Worm (Caenorhabditis elegans) whole organism, L4 larva: Measurements from ENCODE around the gene best-24.

Experiments used
- D1046.2 ChIP-seq: fragments of 200-800 bp; sonication (Bioruptor generic); IDR thresholded peaks from 2 replicates; pipeline ENCODE4 v1.3.6; 2022; ENCODE audit warnings: missing genetic modification characterization, missing compliant biosample characterization
- F26F4.8 ChIP-seq: fragments of 200-800 bp; sonication (Bioruptor generic); conservative IDR thresholded peaks from 2 replicates; pipeline ENCODE4 v1.3.6; 2022; ENCODE audit warnings: missing genetic modification characterization, missing compliant biosample characterization
- R02D3.7 ChIP-seq: fragments of 150-350 bp; sonication (generic microtip); optimal IDR thresholded peaks from 3 replicates; lab custom pipeline; 2014; ENCODE audit warnings: missing biosample characterization, missing genetic modification characterization
- T26A8.4 ChIP-seq: fragments of 200-800 bp; sonication (Bioruptor generic); IDR thresholded peaks from 2 replicates; pipeline ENCODE4 v1.3.6; 2022; ENCODE audit warnings: missing genetic modification characterization, missing compliant biosample characterization
- Y5F2A.4 ChIP-seq: fragments of 200-800 bp; sonication (Bioruptor generic); optimal IDR thresholded peaks from 2 replicates; lab custom pipeline; 2018; ENCODE audit warnings: mild to moderate bottlenecking, missing genetic modification characterization, missing compliant biosample characterization
- Y75B8A.6 ChIP-seq: fragments of 200-800 bp; sonication (Bioruptor generic); IDR thresholded peaks from 2 replicates; pipeline ENCODE4 v1.3.6; 2022; ENCODE audit warnings: missing genetic modification reagents, missing genetic modification characterization, missing compliant biosample characterization
- ZK546.5 ChIP-seq, 2 experiments: sonication (generic microtip); optimal IDR thresholded peaks; 2 replicates each; lab custom pipeline; 2017; ENCODE audit warnings: missing biosample characterization in 2 of 2, missing genetic modification characterization in 2 of 2
- arid-1 ChIP-seq: fragments of 200-800 bp; sonication (Bioruptor generic); conservative IDR thresholded peaks from 2 replicates; pipeline ENCODE4 v1.3.6; 2022; ENCODE audit warnings: missing genetic modification reagents, missing genetic modification characterization, missing compliant biosample characterization
- attf-4 ChIP-seq: sonication (generic microtip); optimal IDR thresholded peaks from 3 replicates; lab custom pipeline; 2017; ENCODE audit warnings: missing biosample characterization, missing genetic modification characterization
- ceh-32 ChIP-seq: sonication (generic microtip); optimal IDR thresholded peaks from 2 replicates; lab custom pipeline; 2016; ENCODE audit warnings: mild to moderate bottlenecking, missing genetic modification characterization, missing compliant biosample characterization; ENCODE audit not compliant: poor library complexity
- ceh-44 ChIP-seq: fragments of 200-800 bp; sonication (Bioruptor generic); IDR thresholded peaks from 2 replicates; pipeline ENCODE4 v1.3.6; 2022; ENCODE audit warnings: missing genetic modification reagents, missing genetic modification characterization, missing compliant biosample characterization
- ces-1 ChIP-seq: fragments of 150-350 bp; sonication (generic microtip); optimal IDR thresholded peaks from 4 replicates; lab custom pipeline; 2014; ENCODE audit warnings: missing biosample characterization, missing genetic modification reagents, missing genetic modification characterization
- ctbp-1 ChIP-seq: fragments of 200-800 bp; sonication (Bioruptor generic); IDR thresholded peaks from 2 replicates; pipeline ENCODE4 v1.3.6; 2022; ENCODE audit warnings: missing genetic modification reagents, missing genetic modification characterization, missing compliant biosample characterization
- daf-16 ChIP-seq, 3 experiments: sonication (generic microtip); optimal IDR thresholded peaks; 2 replicates each; lab custom pipeline; 2016 to 2017; ENCODE audit warnings: missing genetic modification characterization in 3 of 3, missing genetic modification reagents in 3 of 3, mild to moderate bottlenecking in 2 of 3, missing compliant biosample characterization in 2 of 3, missing biosample characterization in 1 of 3, moderate library complexity in 1 of 3
- daf-8 ChIP-seq: fragments of 200-800 bp; sonication (Bioruptor generic); IDR thresholded peaks from 2 replicates; pipeline ENCODE4 v1.3.6; 2022; ENCODE audit warnings: missing genetic modification characterization, missing compliant biosample characterization
- dmd-6 ChIP-seq: fragments of 200-800 bp; sonication (Bioruptor generic); IDR thresholded peaks from 2 replicates; pipeline ENCODE4 v1.3.6; 2022; ENCODE audit warnings: missing genetic modification reagents, missing genetic modification characterization, missing compliant biosample characterization
- dmd-8 ChIP-seq: fragments of 200-800 bp; sonication (Bioruptor generic); IDR thresholded peaks from 2 replicates; pipeline ENCODE4 v1.3.6; 2022; ENCODE audit warnings: missing genetic modification characterization, missing compliant biosample characterization
- egl-27 ChIP-seq: sonication (generic microtip); optimal IDR thresholded peaks from 3 replicates; lab custom pipeline; 2017; ENCODE audit warnings: missing biosample characterization, missing genetic modification reagents, missing genetic modification characterization
- hif-1 ChIP-seq, 2 experiments: sonication (generic microtip); optimal IDR thresholded peaks; 2 replicates each; lab custom pipeline; 2016 to 2017; ENCODE audit warnings: missing compliant biosample characterization in 2 of 2, missing genetic modification characterization in 2 of 2, missing genetic modification reagents in 2 of 2, missing genotype in 2 of 2, mild to moderate bottlenecking in 1 of 2
- lin-29 ChIP-seq: fragments of 200-800 bp; sonication (Bioruptor generic); IDR thresholded peaks from 2 replicates; pipeline ENCODE4 v1.3.6; 2022; ENCODE audit warnings: missing genetic modification reagents, missing genetic modification characterization, missing compliant biosample characterization
- lin-38 ChIP-seq: fragments of 200-800 bp; sonication (Bioruptor generic); IDR thresholded peaks from 2 replicates; pipeline ENCODE4 v1.3.6; 2022; ENCODE audit warnings: missing genetic modification reagents, missing genetic modification characterization, missing compliant biosample characterization
- lsy-2 ChIP-seq, 2 experiments: fragments of 150-350 bp in 1 of 2; sonication (generic microtip) in 1 of 2; optimal IDR thresholded peaks; 2 replicates each; lab custom pipeline; 2014 to 2017; ENCODE audit warnings: missing biosample characterization in 2 of 2, missing genetic modification characterization in 2 of 2
- madf-5 ChIP-seq, 2 experiments: fragments of 200-800 bp; sonication (Bioruptor generic); IDR thresholded peaks; 2 replicates each; pipeline ENCODE4 v1.3.6; 2022; ENCODE audit warnings: missing compliant biosample characterization in 2 of 2, missing genetic modification characterization in 2 of 2
- mdl-1 ChIP-seq, 2 experiments: fragments of 150-350 bp in 1 of 2; sonication (generic microtip) in 1 of 2; optimal IDR thresholded peaks; 2 replicates each; lab custom pipeline; 2014 to 2017; ENCODE audit warnings: missing biosample characterization in 2 of 2, missing genetic modification characterization in 2 of 2
- mep-1 ChIP-seq: fragments of 150-350 bp; sonication (generic microtip); optimal IDR thresholded peaks from 3 replicates; lab custom pipeline; 2014; ENCODE audit warnings: missing biosample characterization, missing genetic modification characterization
- mxl-2 ChIP-seq: fragments of 200-800 bp; sonication (Bioruptor generic); conservative IDR thresholded peaks from 2 replicates; pipeline ENCODE4 v1.3.6; 2022; ENCODE audit warnings: missing genetic modification reagents, missing genetic modification characterization, missing compliant biosample characterization
- mxl-3 ChIP-seq: fragments of 200-800 bp; sonication (Bioruptor generic); optimal IDR thresholded peaks from 2 replicates; lab custom pipeline; 2018; ENCODE audit warnings: mild to moderate bottlenecking, missing genetic modification characterization, missing compliant biosample characterization
- nhr-102 ChIP-seq: sonication (generic microtip); optimal IDR thresholded peaks from 2 replicates; lab custom pipeline; 2016; ENCODE audit warnings: mild to moderate bottlenecking, missing genetic modification characterization, moderate library complexity, missing compliant biosample characterization
- nhr-11 ChIP-seq: fragments of 150-350 bp; optimal IDR thresholded peaks from 2 replicates; lab custom pipeline; 2014; ENCODE audit warnings: missing biosample characterization, missing genetic modification characterization
- nhr-111 ChIP-seq: fragments of 200-800 bp; sonication (Bioruptor generic); optimal IDR thresholded peaks from 2 replicates; lab custom pipeline; 2018; ENCODE audit warnings: mild to moderate bottlenecking, missing genetic modification characterization, missing compliant biosample characterization
- nhr-237 ChIP-seq: sonication (generic microtip); optimal IDR thresholded peaks from 2 replicates; lab custom pipeline; 2017; ENCODE audit warnings: missing biosample characterization, missing genetic modification characterization
- nhr-25 ChIP-seq: sonication (generic microtip); optimal IDR thresholded peaks from 2 replicates; lab custom pipeline; 2017; ENCODE audit warnings: missing genetic modification characterization, mild to moderate bottlenecking, missing compliant biosample characterization, antibody characterized with exemption, moderate library complexity, borderline replicate concordance; ENCODE audit not compliant: insufficient read depth
- nhr-28 ChIP-seq: fragments of 150-350 bp; optimal IDR thresholded peaks from 2 replicates; lab custom pipeline; 2014; ENCODE audit warnings: missing biosample characterization, missing genetic modification characterization
- nhr-48 ChIP-seq: sonication (generic microtip); optimal IDR thresholded peaks from 2 replicates; lab custom pipeline; 2016; ENCODE audit warnings: mild to moderate bottlenecking, missing genetic modification characterization, missing compliant biosample characterization
- nhr-6 ChIP-seq: fragments of 150-350 bp; optimal IDR thresholded peaks from 2 replicates; lab custom pipeline; 2014; ENCODE audit warnings: missing biosample characterization, missing genetic modification characterization
- pha-4 ChIP-seq, 2 experiments: fragments of 150-350 bp in 1 of 2; fragments of 200-800 bp in 1 of 2; sonication (Bioruptor generic) in 1 of 2; IDR thresholded peaks in 1 of 2; optimal IDR thresholded peaks in 1 of 2; 2 replicates each; pipeline versions ENCODE4 v1.3.6 to Lab custom; 2014 to 2022; ENCODE audit warnings: missing genetic modification characterization in 2 of 2, missing genetic modification reagents in 2 of 2, missing biosample characterization in 1 of 2, missing compliant biosample characterization in 1 of 2
- saeg-2 ChIP-seq: fragments of 200-800 bp; sonication (Bioruptor generic); IDR thresholded peaks from 2 replicates; pipeline ENCODE4 v1.3.6; 2022; ENCODE audit warnings: missing genetic modification reagents, missing genetic modification characterization, missing compliant biosample characterization
- snpc-4 ChIP-seq: fragments of 150-350 bp; optimal IDR thresholded peaks from 2 replicates; lab custom pipeline; 2014; ENCODE audit warnings: missing biosample characterization, missing genetic modification characterization
- spr-3 ChIP-seq: fragments of 200-800 bp; sonication (Bioruptor generic); optimal IDR thresholded peaks from 2 replicates; lab custom pipeline; 2018; ENCODE audit warnings: mild to moderate bottlenecking, missing genetic modification characterization, missing compliant biosample characterization
- tra-1 ChIP-seq: fragments of 200-800 bp; sonication (Bioruptor generic); IDR thresholded peaks from 2 replicates; pipeline ENCODE4 v1.3.6; 2022; ENCODE audit warnings: missing genetic modification reagents, missing genetic modification characterization, missing compliant biosample characterization
- unc-130 ChIP-seq: sonication (generic microtip); optimal IDR thresholded peaks from 2 replicates; lab custom pipeline; 2016; ENCODE audit warnings: missing genetic modification reagents, missing genetic modification characterization, missing compliant biosample characterization
- unc-39 ChIP-seq: sonication (generic microtip); optimal IDR thresholded peaks from 2 replicates; lab custom pipeline; 2017; ENCODE audit warnings: missing biosample characterization, missing genetic modification characterization
- zfp-3 ChIP-seq: fragments of 200-800 bp; sonication (Bioruptor generic); conservative IDR thresholded peaks from 2 replicates; pipeline ENCODE4 v1.3.6; 2022; ENCODE audit warnings: missing genetic modification reagents, missing genetic modification characterization, missing compliant biosample characterization
- zip-11 ChIP-seq: fragments of 200-800 bp; sonication (Bioruptor generic); IDR thresholded peaks from 2 replicates; pipeline ENCODE4 v1.3.6; 2022; ENCODE audit warnings: missing genetic modification characterization, missing compliant biosample characterization
- zip-2 ChIP-seq: fragments of 150-350 bp; optimal IDR thresholded peaks from 2 replicates; lab custom pipeline; 2014; ENCODE audit warnings: missing biosample characterization, missing genetic modification characterization
- ztf-7 ChIP-seq: fragments of 150-350 bp; optimal IDR thresholded peaks from 2 replicates; lab custom pipeline; 2014; ENCODE audit warnings: missing biosample characterization, missing genetic modification characterization

Gene best-24

ce11 chrIII:7900733-7901132 is at the start of gene best-24:
TSS of gene best-24 (plus strand) at chrIII:7901033.
- no peak for TF ChIP-seq lin-29
- no peak for TF ChIP-seq madf-5 (GFP tag; IDR thresholded peaks at IDR 0.05; lab: Robert Waterston, UW)
- TF ChIP-seq zip-2 (tag; lab: Kevin White, UChicago) = no peak

ce11 chrIII:7854494-7855184 is 46.2 kb upstream of the best-24 start, which contains the start of gene rpl-35:
TSS of gene rpl-35 (plus strand) at chrIII:7855134.
- TF ChIP-seq nhr-237 (tag; lab: Kevin White, UChicago) = peak; percentile 85
- TF ChIP-seq pha-4 (GFP tag; IDR thresholded peaks at IDR 0.05; lab: Robert Waterston, UW) = peak; percentile 99
- TF ChIP-seq pha-4 (tag; optimal IDR thresholded peaks at IDR 0.05; lab: Kevin White, UChicago) = peak; percentile 95
- peak; percentile 92 to 97 for TF ChIP-seq daf-16 (GFP tag; optimal IDR thresholded peaks at IDR 0.05; lab: Kevin White, UChicago)
- TF ChIP-seq daf-16 (tag; optimal IDR thresholded peaks at IDR 0.05; lab: Kevin White, UChicago) = peak; percentile 92
- peak; percentile 98 for TF ChIP-seq mxl-3 (GFP tag; lab: Kevin White, UChicago)
- TF ChIP-seq attf-4 (tag; lab: Kevin White, UChicago) = peak; percentile 64
- TF ChIP-seq mxl-2 (GFP tag; lab: Robert Waterston, UW) = peak; percentile 89
- peak; percentile 99 for TF ChIP-seq nhr-28 (tag; lab: Kevin White, UChicago)
- peak; percentile 99 for TF ChIP-seq T26A8.4 (GFP tag; lab: Robert Waterston, UW)
- TF ChIP-seq nhr-25 (tag; lab: Kevin White, UChicago) = peak; percentile 98
- peak; percentile 85; the same call in 1 of the 2 replicates for TF ChIP-seq daf-8 (GFP tag; lab: Robert Waterston, UW)
- TF ChIP-seq saeg-2 (GFP tag; lab: Robert Waterston, UW) = peak; percentile 97
- peak; percentile 100 for TF ChIP-seq dmd-6 (GFP tag; lab: Robert Waterston, UW)
- TF ChIP-seq egl-27 (tag; lab: Kevin White, UChicago) = no peak
- peak; percentile 99 for TF ChIP-seq unc-130
- peak; percentile 90 for TF ChIP-seq dmd-8 (GFP tag; lab: Robert Waterston, UW)
- peak; percentile 100 for TF ChIP-seq tra-1 (GFP tag; lab: Robert Waterston, UW)
- TF ChIP-seq nhr-102 (tag; lab: Kevin White, UChicago) = peak; percentile 99
- peak; percentile 40 to 95 for TF ChIP-seq mdl-1 (tag; optimal IDR thresholded peaks at IDR 0.05; lab: Kevin White, UChicago)
- peak; percentile 95 for TF ChIP-seq Y5F2A.4 (GFP tag; lab: Kevin White, UChicago)
- TF ChIP-seq ceh-44 (GFP tag; lab: Robert Waterston, UW) = peak; percentile 88
- TF ChIP-seq ces-1 (GFP tag; lab: Kevin White, UChicago) = peak; percentile 97
- TF ChIP-seq arid-1 = peak; percentile 99
- TF ChIP-seq R02D3.7 (tag; lab: Kevin White, UChicago) = peak; percentile 69
- peak; percentile 55 for TF ChIP-seq snpc-4 (tag; lab: Kevin White, UChicago)
- peak; percentile 99 for TF ChIP-seq zfp-3
- peak; percentile 96 for TF ChIP-seq nhr-111 (GFP tag; lab: Kevin White, UChicago)
- TF ChIP-seq lsy-2 (tag; optimal IDR thresholded peaks at IDR 0.05; lab: Kevin White, UChicago) = peak; percentile 99
- TF ChIP-seq nhr-48 (tag; lab: Kevin White, UChicago) = peak; percentile 96
- no peak for TF ChIP-seq unc-39
- peak; percentile 83 for TF ChIP-seq ceh-32 (tag; lab: Kevin White, UChicago)
- TF ChIP-seq madf-5 (GFP tag; IDR thresholded peaks at IDR 0.05; lab: Robert Waterston, UW) = peak; percentile 95 to 97
- TF ChIP-seq ZK546.5 (tag; optimal IDR thresholded peaks at IDR 0.05; lab: Kevin White, UChicago) = peak in 1 of 2 experiments; percentile 91
- TF ChIP-seq lin-38 (GFP tag; lab: Robert Waterston, UW) = peak; percentile 98
- peak; percentile 99 for TF ChIP-seq nhr-6 (tag; lab: Kevin White, UChicago)
- peak; percentile 98 for TF ChIP-seq D1046.2 (GFP tag; lab: Robert Waterston, UW)
- peak; percentile 86; the same call in 1 of the 2 replicates for TF ChIP-seq zip-11 (GFP tag; lab: Robert Waterston, UW)
- TF ChIP-seq nhr-11 (tag; lab: Kevin White, UChicago) = peak; percentile 99
- no peak for TF ChIP-seq F26F4.8 (GFP tag; lab: Robert Waterston, UW)
- TF ChIP-seq ctbp-1 (GFP tag; lab: Robert Waterston, UW) = peak; percentile 99
- TF ChIP-seq Y75B8A.6 (GFP tag; lab: Robert Waterston, UW) = peak; percentile 96
- TF ChIP-seq spr-3 (GFP tag; lab: Kevin White, UChicago) = peak; percentile 97
- TF ChIP-seq hif-1 (tag; optimal IDR thresholded peaks at IDR 0.05; lab: Kevin White, UChicago) = peak; percentile 92 to 96
- TF ChIP-seq mep-1 (tag; lab: Kevin White, UChicago) = peak; percentile 100
- peak; percentile 93 for TF ChIP-seq ztf-7 (tag; lab: Kevin White, UChicago)
